Fruit fly (Drosophila melanogaster): ENCODE data around the gene AttD.

Gene AttD

DNA sequence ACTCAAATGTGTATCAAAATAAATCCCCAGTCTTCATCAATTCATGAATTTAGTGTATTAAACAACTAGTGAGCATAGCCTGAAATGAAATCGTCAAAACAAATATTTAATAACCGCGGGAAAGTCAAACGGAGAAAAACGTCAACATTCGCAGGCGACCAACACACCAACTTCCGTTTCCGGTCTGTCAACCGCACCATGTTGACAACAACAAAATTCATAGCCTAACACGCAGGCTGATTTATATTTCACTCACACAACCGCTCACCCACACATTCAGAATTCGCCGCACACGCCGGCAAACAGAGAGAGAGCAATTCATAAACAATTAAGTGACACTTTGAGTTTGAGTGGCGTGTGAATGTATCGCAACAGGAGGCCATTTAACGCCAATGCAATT, 30.0 kb downstream of the AttD start (continued):
- peak; percentile 24 for TF ChIP-seq Spps (tag; optimal IDR thresholded peaks at IDR 0.05)
- TF ChIP-seq CG17328 (GFP tag; IDR thresholded peaks at IDR 0.05) = peak; percentile 52
- TF ChIP-seq ATbp (GFP tag; optimal IDR thresholded peaks at IDR 0.05) = peak; percentile 58
- TF ChIP-seq HLH54F (GFP tag; optimal IDR thresholded peaks at IDR 0.05) = no peak
- TF ChIP-seq pan (optimal IDR thresholded peaks at IDR 0.05) = no peak
- TF ChIP-seq pan (GFP tag; optimal IDR thresholded peaks at IDR 0.05 in 1 of 2, IDR thresholded peaks at IDR 0.05 in 1 of 2) = peak in 1 of 2 experiments; percentile 25
- no peak for TF ChIP-seq CG32772 (GFP tag; IDR thresholded peaks at IDR 0.05)
- peak; percentile 48 for TF ChIP-seq CG2116 (GFP tag; optimal IDR thresholded peaks at IDR 0.05)
- peak; percentile 10 for TF ChIP-seq caup (GFP tag; optimal IDR thresholded peaks at IDR 0.05; ENCODE audit: severe bottlenecking)
- no peak for TF ChIP-seq CG10366 (GFP tag; IDR thresholded peaks at IDR 0.05)
- peak; percentile 7 for TF ChIP-seq CG15479 (GFP tag; optimal IDR thresholded peaks at IDR 0.05)
- TF ChIP-seq sens-2 (GFP tag; IDR thresholded peaks at IDR 0.05) = 0 out of 2 replicates have a peak, but pooled peaks have one; percentile 43
- TF ChIP-seq CG2202 (tag; optimal IDR thresholded peaks at IDR 0.05) = peak; percentile 65
- no peak for TF ChIP-seq CG9215 (GFP tag; IDR thresholded peaks at IDR 0.05)
- no peak for TF ChIP-seq Dref (GFP tag; IDR thresholded peaks at IDR 0.05)
- no peak for TF ChIP-seq al (GFP tag; IDR thresholded peaks at IDR 0.05)
- no peak for TF ChIP-seq dysf (GFP tag; IDR thresholded peaks at IDR 0.05)
- no peak for TF ChIP-seq CG34224 (GFP tag; IDR thresholded peaks at IDR 0.05; ENCODE audit: partially characterized antibody)
- peak; percentile 21 for TF ChIP-seq CG12744 (GFP tag; optimal IDR thresholded peaks at IDR 0.05)
- TF ChIP-seq dmrt99B (tag; optimal IDR thresholded peaks at IDR 0.05) = peak; percentile 25
- TF ChIP-seq Hey (tag; optimal IDR thresholded peaks at IDR 0.05) = peak; percentile 47
- no peak for TF ChIP-seq Atf3 (GFP tag; optimal IDR thresholded peaks at IDR 0.05)
- TF ChIP-seq Xrp1 (GFP tag; IDR thresholded peaks at IDR 0.05) = no peak
- TF ChIP-seq ranshi (GFP tag; IDR thresholded peaks at IDR 0.05) = peak; percentile 16; the same call in 1 of the 2 replicates
- TF ChIP-seq Neu2 (GFP tag; optimal IDR thresholded peaks at IDR 0.05; ENCODE audit: borderline replicate concordance) = peak; percentile 8
- TF ChIP-seq Sry-δ (GFP tag; optimal IDR thresholded peaks at IDR 0.05) = no peak
- no peak for TF ChIP-seq Oaz (GFP tag; IDR thresholded peaks at IDR 0.05)
- peak; percentile 38 for TF ChIP-seq Asciz (GFP tag; optimal IDR thresholded peaks at IDR 0.05)
- TF ChIP-seq sens (GFP tag) = peak; percentile 79
- peak; percentile 17 for TF ChIP-seq Mes4 (GFP tag; optimal IDR thresholded peaks at IDR 0.05)
- TF ChIP-seq phol (tag; optimal IDR thresholded peaks at IDR 0.05) = peak; percentile 50
- peak; percentile 10 for TF ChIP-seq CG17359 (tag; optimal IDR thresholded peaks at IDR 0.05)
- TF ChIP-seq seq (GFP tag; IDR thresholded peaks at IDR 0.05) = no peak
- no peak for TF ChIP-seq CG8290 (GFP tag; optimal IDR thresholded peaks at IDR 0.05)
- TF ChIP-seq CG8290 (tag; optimal IDR thresholded peaks at IDR 0.05) = peak; percentile 41 to 76
- TF ChIP-seq CG15514 (GFP tag; optimal IDR thresholded peaks at IDR 0.05) = no peak
- TF ChIP-seq CG4707 (GFP tag; optimal IDR thresholded peaks at IDR 0.05) = peak; percentile 47
- peak; percentile 60 for TF ChIP-seq ac (GFP tag; optimal IDR thresholded peaks at IDR 0.05)
- peak; percentile 59 for TF ChIP-seq CG33557 (GFP tag; optimal IDR thresholded peaks at IDR 0.05)
- peak; percentile 5 for TF ChIP-seq CG18262 (tag; optimal IDR thresholded peaks at IDR 0.05)
- TF ChIP-seq D (optimal IDR thresholded peaks at IDR 0.05) = no peak
- peak; percentile 3 for TF ChIP-seq D (GFP tag; optimal IDR thresholded peaks at IDR 0.05)
- peak; percentile 65 for TF ChIP-seq CG12219 (GFP tag; optimal IDR thresholded peaks at IDR 0.05)
- peak; percentile 58 for TF ChIP-seq CG6254 (GFP tag; optimal IDR thresholded peaks at IDR 0.05)
- TF ChIP-seq CG13775 (GFP tag; optimal IDR thresholded peaks at IDR 0.05) = peak; percentile 39
- no peak for TF ChIP-seq jing (GFP tag; optimal IDR thresholded peaks at IDR 0.05)
- peak; percentile 50 for TF ChIP-seq CG2875 (GFP tag; optimal IDR thresholded peaks at IDR 0.05)
- TF ChIP-seq gem (tag; optimal IDR thresholded peaks at IDR 0.05) = peak; percentile 9
- TF ChIP-seq Hmx (GFP tag; optimal IDR thresholded peaks at IDR 0.05) = no peak
- peak; percentile 41 for TF ChIP-seq CG10979 (tag; optimal IDR thresholded peaks at IDR 0.05)
- no peak for TF ChIP-seq emc (GFP tag; optimal IDR thresholded peaks at IDR 0.05)
- peak; percentile 28 for TF ChIP-seq CG14710 (tag; optimal IDR thresholded peaks at IDR 0.05)
